Fruit fly (Drosophila melanogaster) whole organism, wandering third instar larva: ENCODE measurements around the gene Unc-115a.

ENCODE experiments used
- GATAd ChIP-seq: sonication (Bioruptor generic); optimal IDR thresholded peaks from 2 replicates; lab custom pipeline; 2016; ENCODE audit warnings: missing biosample characterization, missing genetic modification characterization
- Hr78 ChIP-seq: fragments of >200 bp; optimal IDR thresholded peaks from 2 replicates; lab custom pipeline; 2017; ENCODE audit warnings: missing biosample characterization, missing genetic modification characterization
- fru ChIP-seq: fragments of 200-800 bp; sonication (Bioruptor generic); optimal IDR thresholded peaks from 3 replicates; lab custom pipeline; 2016; ENCODE audit warnings: missing biosample characterization, mild to moderate bottlenecking, missing genetic modification characterization
- h ChIP-seq: fragments of 200-800 bp; sonication (Bioruptor generic); optimal IDR thresholded peaks from 3 replicates; lab custom pipeline; 2016; ENCODE audit warnings: missing biosample characterization, mild to moderate bottlenecking, missing genetic modification characterization
- woc ChIP-seq: sonication (Bioruptor generic); optimal IDR thresholded peaks from 2 replicates; lab custom pipeline; 2016; ENCODE audit warnings: missing biosample characterization, mild to moderate bottlenecking, missing genetic modification characterization

- TF ChIP-seq Hr78 (GFP tag; lab: Kevin White, UChicago) (no peak), h (GFP tag; lab: Kevin White, UChicago) (no peak), GATAd (GFP tag; lab: Kevin White, UChicago) (no peak), fru (GFP tag; lab: Kevin White, UChicago) (no peak), woc (GFP tag; lab: Kevin White, UChicago) (no peak)
Observed at dm6 chr3R:9703273-9703672, 1.9 kb downstream of the Unc-115a start.
